Worm (Caenorhabditis elegans) whole organism, L3 larva: ENCODE data around the gene rab-6.2.
"Not testable (repeated sequence)": the region's sequence is repeated elsewhere in the genome, so short reads cannot be mapped to it uniquely, and the experiment has no call there.

Experiments used
- nfya-1 ChIP-seq: sonication (generic microtip); optimal IDR thresholded peaks from 2 replicates; lab custom pipeline; 2017; ENCODE audit warnings: missing genetic modification characterization, mild to moderate bottlenecking, missing compliant biosample characterization, antibody characterized with exemption, moderate library complexity; ENCODE audit not compliant: insufficient read depth
- nhr-12 ChIP-seq: fragments of 150-350 bp; optimal IDR thresholded peaks from 2 replicates; lab custom pipeline; 2014; ENCODE audit warnings: missing biosample characterization, missing genetic modification characterization
- nhr-23 ChIP-seq: fragments of 150-350 bp; optimal IDR thresholded peaks from 2 replicates; lab custom pipeline; 2014; ENCODE audit warnings: missing biosample characterization, missing genetic modification reagents, missing genetic modification characterization
- nhr-237 ChIP-seq: fragments of 150-350 bp; optimal IDR thresholded peaks from 2 replicates; lab custom pipeline; 2014; ENCODE audit warnings: missing biosample characterization, missing genetic modification characterization
- skn-1 ChIP-seq: fragments of 150-350 bp; optimal IDR thresholded peaks from 2 replicates; lab custom pipeline; 2014; ENCODE audit warnings: missing biosample characterization, missing genetic modification characterization
- tbx-2 ChIP-seq: sonication (generic microtip); optimal IDR thresholded peaks from 2 replicates; lab custom pipeline; 2016; ENCODE audit warnings: mild to moderate bottlenecking, missing genetic modification characterization, missing compliant biosample characterization
- ztf-4 ChIP-seq: fragments of 150-350 bp; optimal IDR thresholded peaks from 2 replicates; lab custom pipeline; 2014; ENCODE audit warnings: missing biosample characterization, missing genetic modification characterization

DNA sequence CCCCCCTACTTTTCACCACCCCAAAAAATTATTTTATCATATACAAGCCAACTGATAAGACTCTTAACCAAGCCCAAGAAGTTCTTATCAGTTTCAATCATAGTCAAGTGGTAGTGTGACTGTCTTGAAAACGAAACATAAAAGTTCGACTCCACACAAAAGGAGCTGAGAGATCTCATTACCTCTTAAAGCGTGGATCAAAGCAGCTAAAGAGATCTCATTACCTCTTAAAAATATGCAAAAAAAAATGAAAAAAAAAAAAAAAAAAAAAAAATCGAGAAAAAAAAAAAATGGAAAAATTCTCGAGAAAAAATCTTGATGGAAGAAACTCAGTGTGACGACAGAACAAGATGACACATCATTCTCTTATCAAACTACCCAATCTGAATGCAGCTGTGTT lies 33.5 kb downstream of the rab-6.2 start:
- TF ChIP-seq nhr-23 (tag; lab: Kevin White, UChicago); nhr-237 (tag; lab: Kevin White, UChicago); skn-1 (tag; lab: Kevin White, UChicago); tbx-2 (tag; lab: Kevin White, UChicago); nfya-1 (tag; lab: Kevin White, UChicago); ztf-4; nhr-12 (tag; lab: Kevin White, UChicago): not testable (repeated sequence)
